Fruit fly (Drosophila melanogaster) whole organism, pupa: ENCODE data around the gene Srr.

Experiments used
- CG12605 ChIP-seq: fragments of 200-800 bp; sonication (Bioruptor generic); IDR thresholded peaks from 2 replicates; pipeline ENCODE4 v1.3.6; 2022; ENCODE audit warnings: missing biosample characterization, missing genetic modification characterization
- CG17806 ChIP-seq: fragments of 200-800 bp; sonication (Bioruptor generic); optimal IDR thresholded peaks from 2 replicates; lab custom pipeline; 2018; ENCODE audit warnings: missing biosample characterization, mild to moderate bottlenecking, missing genetic modification characterization, moderate library complexity
- CG8159 ChIP-seq: fragments of 200-800 bp; sonication (Bioruptor generic); optimal IDR thresholded peaks from 3 replicates; lab custom pipeline; 2018; ENCODE audit warnings: missing biosample characterization, mild to moderate bottlenecking, missing genetic modification characterization, moderate library complexity
- CG9948 ChIP-seq: fragments of 200-800 bp; sonication (Bioruptor generic); optimal IDR thresholded peaks from 2 replicates; lab custom pipeline; 2018; ENCODE audit warnings: missing biosample characterization, mild to moderate bottlenecking, missing genetic modification characterization, moderate library complexity
- D1 ChIP-seq: fragments of 200-800 bp; sonication (Bioruptor generic); optimal IDR thresholded peaks from 2 replicates; lab custom pipeline; 2018; ENCODE audit warnings: missing biosample characterization, mild to moderate bottlenecking, missing genetic modification characterization, moderate library complexity
- Ets98B ChIP-seq: fragments of 200-800 bp; sonication (Bioruptor generic); IDR thresholded peaks from 2 replicates; pipeline ENCODE4 v1.3.6; 2022; ENCODE audit warnings: missing biosample characterization, missing genetic modification characterization
- fd96Ca ChIP-seq: fragments of 200-800 bp; sonication (Bioruptor generic); IDR thresholded peaks from 3 replicates; pipeline ENCODE4 v1.3.6; 2022; ENCODE audit warnings: missing biosample characterization, missing genetic modification characterization
- gl ChIP-seq: fragments of 200-800 bp; sonication (Bioruptor generic); optimal IDR thresholded peaks from 2 replicates; lab custom pipeline; 2018; ENCODE audit warnings: missing biosample characterization, mild to moderate bottlenecking, missing genetic modification characterization
- rn ChIP-seq: fragments of 200-800 bp; sonication (Bioruptor generic); IDR thresholded peaks from 2 replicates; pipeline ENCODE4 v1.3.6; 2022; ENCODE audit warnings: missing biosample characterization, missing genetic modification characterization

DNA sequence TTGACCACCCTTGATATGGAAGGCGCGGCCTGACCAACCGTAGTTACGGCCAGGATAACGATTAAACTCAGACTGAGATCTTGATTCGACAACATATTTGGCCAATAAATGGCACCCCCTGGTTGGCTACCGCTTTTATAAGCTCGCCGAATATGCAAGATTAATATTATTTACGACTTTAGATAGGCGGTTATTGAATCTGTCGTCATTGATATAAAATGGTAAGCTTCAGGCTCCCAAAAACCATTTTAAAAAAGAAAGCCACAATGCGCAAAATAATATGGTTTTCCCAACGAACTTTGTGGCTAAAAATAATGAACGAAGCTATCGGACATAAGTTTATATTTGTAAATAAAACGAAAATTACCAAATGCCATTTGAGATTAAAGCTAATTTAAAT lies 35.0 kb upstream of the Srr start, which contains the start of gene CG12951:
- TF ChIP-seq CG17806: no peak
- no peak for TF ChIP-seq rn (GFP tag; lab: Robert Waterston, UW)
- no peak for TF ChIP-seq CG8159 (tag; lab: Kevin White, UChicago)
- TF ChIP-seq D1: no peak
- TF ChIP-seq CG9948 (tag; lab: Kevin White, UChicago): no peak
- no peak for TF ChIP-seq CG12605 (GFP tag; lab: Robert Waterston, UW)
- no peak for TF ChIP-seq Ets98B (GFP tag; lab: Robert Waterston, UW)
- no peak for TF ChIP-seq fd96Ca (GFP tag; lab: Robert Waterston, UW)
- no peak for TF ChIP-seq gl (tag; lab: Kevin White, UChicago)
